Fruit fly (Drosophila melanogaster): ENCODE measurements around the gene CG13022.

Gene CG13022

DNA sequence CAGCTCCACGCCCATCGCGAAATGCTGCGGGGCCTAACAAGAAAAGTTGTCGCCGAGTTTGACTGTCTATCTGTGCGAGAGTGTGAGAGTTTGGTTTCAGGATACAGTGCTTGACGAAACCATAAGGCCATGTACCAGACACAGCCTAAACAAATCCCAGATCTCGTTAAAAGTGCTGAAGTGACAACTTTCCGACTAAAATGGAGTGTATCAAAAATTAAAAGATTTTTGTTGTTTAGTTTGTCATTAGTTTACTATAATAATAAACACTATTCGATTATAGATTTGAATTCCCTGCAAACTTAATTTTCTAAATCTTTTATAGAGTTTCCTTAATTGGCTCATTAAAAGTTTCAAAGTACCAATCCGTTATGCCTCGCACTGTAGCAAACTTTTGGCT is 45.1 kb downstream of the CG13022 start:
- TF ChIP-seq tai (GFP tag; optimal IDR thresholded peaks at IDR 0.05) (no peak), br (GFP tag; optimal IDR thresholded peaks at IDR 0.05) (no peak), CG9705 (GFP tag; optimal IDR thresholded peaks at IDR 0.05) (no peak), psq (GFP tag; optimal IDR thresholded peaks at IDR 0.05) (no peak), Hr83 (GFP tag; optimal IDR thresholded peaks at IDR 0.05; ENCODE audit: poor library complexity, severe bottlenecking) (no peak), Sp1 (GFP tag; optimal IDR thresholded peaks at IDR 0.05) (no peak), N (GFP tag; optimal IDR thresholded peaks at IDR 0.05) (no peak), Dif (GFP tag; optimal IDR thresholded peaks at IDR 0.05; ENCODE audit: partially characterized antibody) (no peak)

DNA sequence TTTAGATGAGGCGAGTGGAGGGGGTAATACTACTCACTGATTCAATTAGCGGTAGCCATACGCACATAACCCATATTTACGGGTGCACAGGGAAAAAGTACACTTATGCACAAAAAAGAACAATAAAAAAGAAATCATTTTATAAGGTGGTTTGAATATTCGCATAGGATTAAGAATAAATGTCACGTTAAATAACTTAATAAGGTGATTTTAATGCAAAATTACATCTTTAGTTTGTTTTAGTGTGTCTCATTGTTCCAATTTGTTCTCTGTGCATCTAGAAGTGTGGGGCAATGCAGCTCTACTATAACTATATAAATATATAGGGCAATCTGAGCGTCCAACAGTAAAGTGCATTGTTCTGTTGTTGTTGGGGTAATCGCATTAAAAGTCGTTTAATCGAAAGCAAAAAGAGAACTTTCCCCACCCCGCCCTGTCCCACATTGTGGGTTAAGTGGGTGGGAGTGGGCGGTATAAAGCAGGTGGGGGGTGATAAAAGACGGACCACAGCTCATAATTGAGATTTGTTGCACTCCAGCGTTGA is 46.0 kb downstream of the CG13022 start:
- TF ChIP-seq rgr (GFP tag; optimal IDR thresholded peaks at IDR 0.05) (no peak), psq (GFP tag; optimal IDR thresholded peaks at IDR 0.05) (no peak), Vsx2 (GFP tag; optimal IDR thresholded peaks at IDR 0.05; ENCODE audit: partially characterized antibody) (no peak), foxo (GFP tag; optimal IDR thresholded peaks at IDR 0.05) (no peak), dl (GFP tag; optimal IDR thresholded peaks at IDR 0.05; ENCODE audit: insufficient read depth in 1 of 2, partially characterized antibody in 2 of 2) (no peak), usp (GFP tag; optimal IDR thresholded peaks at IDR 0.05) (no peak), dsf (GFP tag; optimal IDR thresholded peaks at IDR 0.05; ENCODE audit: borderline replicate concordance) (no peak), woc (GFP tag; optimal IDR thresholded peaks at IDR 0.05) (no peak), Sp1 (GFP tag; optimal IDR thresholded peaks at IDR 0.05) (no peak)

DNA sequence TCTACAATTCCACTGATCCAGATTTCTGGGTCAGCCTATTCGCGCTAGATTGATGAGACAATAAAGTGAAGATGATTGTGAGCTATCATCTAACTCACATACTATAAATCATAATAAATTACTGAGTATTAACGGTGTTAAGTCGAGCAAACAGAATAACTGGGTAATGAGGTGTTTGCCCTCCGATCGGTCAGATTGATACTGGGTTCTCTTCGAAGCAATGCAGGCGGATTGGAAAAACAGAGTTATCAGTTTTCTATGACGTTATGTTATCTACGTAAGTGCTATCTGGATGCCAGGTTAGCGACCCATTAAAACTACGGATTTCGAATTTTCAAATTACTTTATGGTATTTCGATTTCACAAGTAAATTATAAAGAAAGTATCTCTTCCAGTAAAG is 46.8 kb downstream of the CG13022 start:
- TF ChIP-seq ey (GFP tag; optimal IDR thresholded peaks at IDR 0.05) (no peak), OdsH (GFP tag; optimal IDR thresholded peaks at IDR 0.05) (no peak), sv (GFP tag; optimal IDR thresholded peaks at IDR 0.05) (no peak), CG9705 (GFP tag; optimal IDR thresholded peaks at IDR 0.05) (no peak), Dif (GFP tag; optimal IDR thresholded peaks at IDR 0.05; ENCODE audit: partially characterized antibody) (no peak), HLH106 (tag; optimal IDR thresholded peaks at IDR 0.05) (no peak), rgr (GFP tag; optimal IDR thresholded peaks at IDR 0.05) (no peak), psq (GFP tag; optimal IDR thresholded peaks at IDR 0.05) (no peak), foxo (GFP tag; optimal IDR thresholded peaks at IDR 0.05) (no peak), Dfd (GFP tag; optimal IDR thresholded peaks at IDR 0.05) (no peak), Mio (GFP tag; optimal IDR thresholded peaks at IDR 0.05) (no peak), Rel (GFP tag; optimal IDR thresholded peaks at IDR 0.05) (no peak), Rel (tag; optimal IDR thresholded peaks at IDR 0.05) (no peak), dsf (GFP tag; optimal IDR thresholded peaks at IDR 0.05; ENCODE audit: borderline replicate concordance) (no peak), lola (GFP tag; optimal IDR thresholded peaks at IDR 0.05) (no peak)

DNA sequence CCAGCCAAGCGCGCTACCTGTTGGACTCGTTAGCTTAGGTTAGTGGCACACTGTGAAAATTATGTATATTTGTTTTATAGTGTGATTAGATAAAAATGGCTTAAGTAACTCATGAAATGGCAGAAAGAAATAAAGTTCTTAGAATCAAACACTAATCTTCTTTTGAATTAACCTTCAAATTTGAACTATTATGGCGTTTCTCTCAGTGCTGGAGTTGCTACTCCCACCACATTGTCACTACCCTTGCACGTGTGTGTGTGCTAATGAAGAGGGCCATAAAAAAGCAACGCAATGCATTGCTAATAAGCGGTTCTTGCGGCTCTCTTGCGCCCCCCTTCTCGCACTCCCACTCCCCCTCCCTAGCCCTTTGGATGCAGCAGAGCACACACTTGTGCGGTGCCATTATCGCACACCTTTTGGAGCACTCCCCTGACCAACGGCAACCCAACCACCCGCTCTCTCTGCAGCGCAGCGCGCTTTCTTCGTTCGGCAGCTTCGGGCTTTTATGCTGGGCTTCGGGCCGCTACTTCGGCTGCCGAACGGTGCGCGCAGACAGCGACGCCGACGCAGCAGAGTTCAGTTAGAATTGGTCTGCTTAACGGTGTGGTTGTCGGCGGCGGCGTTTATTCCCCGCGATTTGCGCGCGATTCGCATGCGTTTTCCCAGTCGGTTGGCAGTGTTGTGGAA is 48.0 kb downstream of the CG13022 start:
- TF ChIP-seq psq (GFP tag; optimal IDR thresholded peaks at IDR 0.05) (peak; percentile 64), foxo (GFP tag; optimal IDR thresholded peaks at IDR 0.05) (peak in 1 of 2 experiments; percentile 85), Dif (GFP tag; optimal IDR thresholded peaks at IDR 0.05; ENCODE audit: partially characterized antibody) (peak; percentile 73), woc (GFP tag; optimal IDR thresholded peaks at IDR 0.05) (peak; percentile 67), ey (GFP tag; optimal IDR thresholded peaks at IDR 0.05) (peak; percentile 74), tai (GFP tag; optimal IDR thresholded peaks at IDR 0.05) (no peak), Myc (optimal IDR thresholded peaks at IDR 0.05) (peak; percentile 49), GATAd (GFP tag; optimal IDR thresholded peaks at IDR 0.05) (no peak), Hnf4 (GFP tag; optimal IDR thresholded peaks at IDR 0.05) (peak; percentile 71), Rel (GFP tag; optimal IDR thresholded peaks at IDR 0.05) (no peak), Rel (tag; optimal IDR thresholded peaks at IDR 0.05) (peak; percentile 24), sv (GFP tag; optimal IDR thresholded peaks at IDR 0.05) (peak; percentile 68), CG9705 (GFP tag; optimal IDR thresholded peaks at IDR 0.05) (no peak), usp (GFP tag; optimal IDR thresholded peaks at IDR 0.05) (no peak), brk (GFP tag; optimal IDR thresholded peaks at IDR 0.05) (no peak), CrebA (GFP tag; optimal IDR thresholded peaks at IDR 0.05; ENCODE audit: borderline replicate concordance) (no peak), sage (GFP tag; optimal IDR thresholded peaks at IDR 0.05) (peak; percentile 7), br (GFP tag; optimal IDR thresholded peaks at IDR 0.05) (peak; percentile 53), rgr (GFP tag; optimal IDR thresholded peaks at IDR 0.05) (peak; percentile 81), Vsx2 (GFP tag; optimal IDR thresholded peaks at IDR 0.05; ENCODE audit: partially characterized antibody) (peak; percentile 62), Sp1 (GFP tag; optimal IDR thresholded peaks at IDR 0.05) (peak; percentile 76), h (GFP tag; optimal IDR thresholded peaks at IDR 0.05) (peak; percentile 81), dl (GFP tag; optimal IDR thresholded peaks at IDR 0.05; ENCODE audit: insufficient read depth in 1 of 2, partially characterized antibody in 2 of 2) (peak in 1 of 2 experiments; percentile 24), Hr83 (GFP tag; optimal IDR thresholded peaks at IDR 0.05; ENCODE audit: poor library complexity, severe bottlenecking) (peak; percentile 9), OdsH (GFP tag; optimal IDR thresholded peaks at IDR 0.05) (peak; percentile 70), fru (GFP tag; optimal IDR thresholded peaks at IDR 0.05) (peak; percentile 79), N (GFP tag; optimal IDR thresholded peaks at IDR 0.05) (no peak), Mio (GFP tag; optimal IDR thresholded peaks at IDR 0.05) (no peak), HLH106 (tag; optimal IDR thresholded peaks at IDR 0.05) (peak; percentile 70), dmrt93B (GFP tag; optimal IDR thresholded peaks at IDR 0.05) (peak; percentile 37)

Data from whole organism, wandering third instar larva.